Worm (Caenorhabditis elegans) whole organism, midembryonic: ENCODE data around the gene sre-7.

ENCODE experiments used
- flt-1 ChIP-seq: fragments of 200-800 bp; sonication (Bioruptor generic); IDR thresholded peaks from 2 replicates; pipeline ENCODE4 v1.3.6; 2022; ENCODE audit warnings: missing genetic modification characterization, missing compliant biosample characterization
- klf-2 ChIP-seq: fragments of 200-800 bp; sonication (Bioruptor generic); conservative IDR thresholded peaks from 2 replicates; pipeline ENCODE4 v1.3.6; 2022; ENCODE audit warnings: missing genetic modification reagents, missing genetic modification characterization, missing compliant biosample characterization
- med-1 ChIP-seq: sonication (generic microtip); optimal IDR thresholded peaks from 2 replicates; lab custom pipeline; 2017; ENCODE audit warnings: missing genetic modification characterization, mild to moderate bottlenecking, missing compliant biosample characterization, antibody characterized with exemption, missing genetic modification reagents; ENCODE audit not compliant: insufficient read depth
- ztf-23 ChIP-seq: fragments of 200-800 bp; sonication (Bioruptor generic); IDR thresholded peaks from 2 replicates; pipeline ENCODE4 v1.3.6; 2022; ENCODE audit warnings: missing genetic modification reagents, missing genetic modification characterization, missing compliant biosample characterization
- ztf-29 ChIP-seq: fragments of 200-800 bp; sonication (Bioruptor generic); IDR thresholded peaks from 2 replicates; pipeline ENCODE4 v1.3.6; 2022; ENCODE audit warnings: missing genetic modification reagents, missing genetic modification characterization, missing compliant biosample characterization

DNA sequence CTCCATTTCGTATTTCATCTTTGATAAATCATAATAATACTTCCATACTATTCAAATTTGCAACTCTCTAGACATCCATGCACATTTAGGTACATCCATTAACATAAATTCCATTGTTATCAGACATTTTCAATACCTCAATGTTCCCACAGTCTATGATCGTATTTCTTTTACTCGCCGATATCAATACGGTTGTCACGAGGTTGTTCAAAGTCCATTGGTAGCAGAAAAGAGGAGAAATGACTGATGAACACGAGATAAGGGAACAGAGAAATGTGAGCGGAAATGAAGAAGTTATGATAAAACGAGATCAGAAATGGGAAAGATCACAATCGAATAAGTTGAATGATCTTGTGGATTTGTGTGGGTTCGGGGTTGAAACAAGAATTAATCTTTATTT, 31.2 kb upstream of the sre-7 start:
- TF ChIP-seq klf-2 (GFP tag; lab: Robert Waterston, UW) = no peak
- no peak for TF ChIP-seq ztf-23 (GFP tag; lab: Robert Waterston, UW)
- TF ChIP-seq flt-1 = no peak
- TF ChIP-seq ztf-29 = no peak
- TF ChIP-seq med-1 = no peak
